Worm (Caenorhabditis elegans) whole organism, L4/young adult: ENCODE data around the gene clec-88.

Source experiments
- W03F9.2 ChIP-seq: fragments of 150-350 bp; optimal IDR thresholded peaks from 2 replicates; lab custom pipeline; 2014; ENCODE audit warnings: missing biosample characterization, missing genetic modification characterization
- dao-5 ChIP-seq: sonication (generic microtip); optimal IDR thresholded peaks from 2 replicates; lab custom pipeline; 2016; ENCODE audit warnings: missing genotype, missing genetic modification characterization, moderate library complexity, missing compliant biosample characterization
- him-1 ChIP-seq: sonication (generic microtip); optimal IDR thresholded peaks from 2 replicates; lab custom pipeline; 2016; ENCODE audit warnings: missing genotype, missing genetic modification reagents, missing genetic modification characterization, missing compliant biosample characterization

Gene clec-88

DNA sequence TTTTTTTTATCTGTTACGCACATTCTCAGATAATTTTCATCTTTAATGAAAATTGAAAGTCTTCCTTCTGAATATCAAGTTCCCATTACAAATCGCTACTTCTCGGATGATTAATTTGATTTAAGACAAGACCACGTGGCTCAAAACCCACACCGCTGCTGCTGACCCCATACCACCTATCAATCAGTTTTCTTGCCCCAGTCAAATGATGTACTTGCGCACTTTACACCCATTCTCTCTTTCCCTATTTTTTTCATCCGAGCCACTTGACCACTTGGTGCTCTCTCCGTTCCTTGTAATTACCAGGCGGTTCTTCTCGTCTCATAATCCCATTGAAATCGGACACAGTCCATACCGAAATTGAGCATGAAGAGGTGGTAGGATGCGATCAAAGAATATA lies 28.5 kb downstream of the clec-88 start:
- no peak for TF ChIP-seq him-1
- no peak for TF ChIP-seq dao-5 (tag; lab: Kevin White, UChicago)
- no peak for TF ChIP-seq W03F9.2 (tag; lab: Kevin White, UChicago)

DNA sequence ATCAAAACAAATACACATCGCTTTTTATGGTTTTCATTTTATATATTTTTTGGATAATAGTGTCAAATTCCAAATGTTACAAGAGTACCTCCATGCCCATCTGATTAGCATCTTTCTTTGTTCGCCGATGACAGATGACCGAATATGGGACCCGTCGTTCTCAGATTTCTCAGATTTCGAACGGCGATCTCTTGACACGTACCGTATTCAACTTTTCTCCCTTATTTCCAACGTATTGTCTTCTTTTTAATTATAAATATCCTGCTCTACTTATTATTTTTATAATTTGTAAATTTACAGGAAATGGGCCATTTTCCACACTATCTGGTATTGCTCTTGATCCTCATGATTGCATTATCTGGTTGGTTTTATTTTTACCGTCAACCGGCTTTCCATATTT lies 32.9 kb downstream of the clec-88 start, which contains the start of gene zig-10:
Gene zig-10, plus strand, starts transcription at position 301 of the 400 bp plus-strand sequence.
- TF ChIP-seq dao-5 (tag; lab: Kevin White, UChicago) (no peak), W03F9.2 (tag; lab: Kevin White, UChicago) (no peak), him-1 (no peak)

- TF ChIP-seq W03F9.2 (tag; lab: Kevin White, UChicago) (no peak), dao-5 (tag; lab: Kevin White, UChicago) (no peak), him-1 (no peak)
These were observed 36.1 kb downstream of the clec-88 start, which contains the start of gene btb-2 for ce11 chrII:6401649-6402048. TSS of gene btb-2 (plus strand) at chrII:6401949.

ce11 chrII:6403233-6403632 lies 37.7 kb downstream of the clec-88 start, which contains the start of gene T25D10.1:
TSS of gene T25D10.1 (plus strand) at chrII:6403401.
- TF ChIP-seq him-1 (no peak), W03F9.2 (tag; lab: Kevin White, UChicago) (no peak), dao-5 (tag; lab: Kevin White, UChicago) (no peak)

DNA sequence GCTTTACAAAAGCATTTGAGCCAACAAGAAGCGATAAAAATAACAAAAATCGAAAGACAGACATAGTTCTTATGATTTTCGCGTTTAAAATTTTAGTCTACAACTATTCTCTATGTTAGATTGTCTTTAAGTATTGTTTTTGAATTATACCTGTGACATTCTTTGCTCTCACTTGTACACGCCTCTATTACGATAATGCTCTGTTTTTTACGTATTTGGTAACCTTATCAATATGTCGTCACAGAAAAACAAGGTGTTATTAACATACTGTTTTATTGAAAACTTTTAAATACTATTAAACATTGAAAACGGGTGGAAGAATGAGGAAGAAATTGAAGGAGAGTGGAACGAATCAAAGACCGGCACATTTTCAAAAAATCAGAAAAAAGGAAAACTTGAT lies 41.8 kb downstream of the clec-88 start, which contains the start of gene spp-11:
Gene spp-11, minus strand, starts transcription at position 101 of the 400 bp plus-strand sequence.
- TF ChIP-seq dao-5 (tag; lab: Kevin White, UChicago): no peak
- no peak for TF ChIP-seq W03F9.2 (tag; lab: Kevin White, UChicago)
- no peak for TF ChIP-seq him-1

DNA sequence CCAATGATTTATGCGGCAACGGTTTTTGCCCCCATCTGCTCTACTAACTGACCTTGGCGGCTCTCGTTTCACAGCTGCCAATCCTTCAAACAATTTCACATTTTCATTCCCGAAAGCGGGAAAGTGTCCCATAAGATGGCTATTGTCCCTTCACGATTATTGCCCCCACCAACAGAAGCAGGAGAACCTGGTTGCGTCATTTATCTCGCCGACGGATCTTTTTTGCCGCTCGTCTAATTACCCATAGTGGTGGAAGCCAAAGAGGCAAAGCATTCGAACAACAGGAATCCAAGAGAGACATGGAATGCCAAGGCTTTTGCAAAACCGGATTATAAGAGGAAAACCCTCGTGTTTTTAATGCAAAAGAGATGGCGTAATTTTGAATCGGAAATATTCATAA lies 43.6 kb downstream of the clec-88 start:
- TF ChIP-seq dao-5 (tag; lab: Kevin White, UChicago) (no peak), him-1 (no peak), W03F9.2 (tag; lab: Kevin White, UChicago) (no peak)

- TF ChIP-seq him-1: no peak
- no peak for TF ChIP-seq W03F9.2 (tag; lab: Kevin White, UChicago)
- no peak for TF ChIP-seq dao-5 (tag; lab: Kevin White, UChicago)
These were observed 44.7 kb downstream of the clec-88 start, which contains the start of gene T25D10.4 for ce11 chrII:6410181-6410580. TSS of gene T25D10.4 (minus strand) at chrII:6410281.

DNA sequence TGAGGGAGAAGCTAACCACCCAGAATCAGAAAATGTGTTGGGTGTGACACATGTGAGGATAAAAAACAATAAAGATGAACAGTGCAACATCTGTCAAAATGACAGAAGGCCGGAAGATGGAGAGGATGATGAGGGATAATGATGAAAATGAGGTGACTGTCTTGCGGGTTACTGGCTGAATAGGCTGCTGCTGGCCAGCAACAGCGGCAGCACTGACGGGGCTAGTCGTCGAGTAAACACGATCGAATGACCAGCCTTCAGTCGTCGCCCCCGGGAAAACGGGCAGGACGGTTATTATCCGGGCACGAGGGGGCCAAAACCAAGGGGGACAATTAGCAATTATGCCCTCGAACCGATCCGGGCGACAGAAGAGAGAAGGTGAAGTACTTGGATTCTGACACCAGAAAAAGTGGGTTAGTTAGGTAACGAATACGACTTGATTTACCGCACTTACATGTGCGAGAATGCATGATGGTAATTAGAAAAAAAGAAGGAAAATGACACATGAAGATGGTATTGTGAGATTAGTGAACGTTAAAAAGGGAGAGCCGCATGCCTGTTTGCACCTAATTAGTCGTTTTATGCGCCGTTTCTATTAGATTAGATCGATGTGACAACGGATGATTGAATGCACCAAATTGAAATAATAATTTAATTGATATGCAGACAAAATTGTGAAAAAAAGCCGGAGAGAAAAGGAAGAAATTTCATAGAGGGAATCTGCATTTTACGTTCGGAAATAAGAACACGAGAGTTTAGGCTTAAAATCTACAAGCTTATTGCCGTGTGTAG lies 46.3 kb downstream of the clec-88 start:
- TF ChIP-seq him-1: no peak
- TF ChIP-seq dao-5 (tag; lab: Kevin White, UChicago): no peak

DNA sequence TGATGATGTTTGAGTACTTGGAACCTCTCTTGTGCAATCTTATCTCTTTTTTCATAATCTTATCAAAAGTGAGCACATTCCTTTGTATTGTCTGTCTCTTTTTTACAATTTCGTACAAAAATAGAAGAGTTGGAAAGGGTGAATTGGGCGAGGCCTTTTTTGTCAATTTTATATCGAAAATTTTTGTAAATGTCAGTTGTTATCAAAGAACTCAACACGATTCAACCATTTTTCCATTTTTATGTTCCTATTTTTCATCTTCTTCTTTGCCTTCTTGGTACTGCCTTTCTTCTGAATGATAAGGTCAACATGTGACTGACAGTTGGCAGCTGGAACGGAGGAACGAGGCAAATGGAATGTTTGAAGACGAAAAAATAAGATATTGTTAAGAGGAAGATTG lies 48.3 kb downstream of the clec-88 start:
- no peak for TF ChIP-seq dao-5 (tag; lab: Kevin White, UChicago)
- no peak for TF ChIP-seq him-1
- no peak for TF ChIP-seq W03F9.2 (tag; lab: Kevin White, UChicago)
